Worm (Caenorhabditis elegans) whole organism, L4/young adult: ENCODE data around the gene madf-9.

Experiments used
- W03F9.2 ChIP-seq: fragments of 150-350 bp; optimal IDR thresholded peaks from 2 replicates; lab custom pipeline; 2014; ENCODE audit warnings: missing biosample characterization, missing genetic modification characterization
- him-1 ChIP-seq: sonication (generic microtip); optimal IDR thresholded peaks from 2 replicates; lab custom pipeline; 2016; ENCODE audit warnings: missing genotype, missing genetic modification reagents, missing genetic modification characterization, missing compliant biosample characterization

ce11 chrIV:3645487-3645886, 8.6 kb downstream of the madf-9 start:
- TF ChIP-seq W03F9.2 = no peak
- TF ChIP-seq him-1 = no peak
